Worm (Caenorhabditis elegans): Measurements from ENCODE around the gene rpm-1.
A peak's percentile ranks its signal among the peaks of the same experiment; 100 is the strongest.

Gene rpm-1

ce11 chrV:8799293-8799812 is 20.4 kb downstream of the rpm-1 start:
- TF ChIP-seq T20F7.1 (GFP tag; optimal IDR thresholded peaks at IDR 0.05): no peak
- TF ChIP-seq nhr-28 (tag; optimal IDR thresholded peaks at IDR 0.05): peak; percentile 66
- TF ChIP-seq nhr-77 (tag; optimal IDR thresholded peaks at IDR 0.05): peak; percentile 32
- TF ChIP-seq zip-11 (GFP tag; IDR thresholded peaks at IDR 0.05): no peak
- TF ChIP-seq zfp-2 (tag; optimal IDR thresholded peaks at IDR 0.05): no peak
- no peak for TF ChIP-seq ZK337.2 (GFP tag; IDR thresholded peaks at IDR 0.05)
- peak in 1 of 2 experiments; percentile 13 for TF ChIP-seq unc-62 (GFP tag; optimal IDR thresholded peaks at IDR 0.05 in 1 of 2)
- no peak for TF ChIP-seq unc-62 (tag; optimal IDR thresholded peaks at IDR 0.05)
- no peak for TF ChIP-seq spr-3 (GFP tag; optimal IDR thresholded peaks at IDR 0.05)
- TF ChIP-seq nhr-25 (tag; optimal IDR thresholded peaks at IDR 0.05; ENCODE audit: borderline replicate concordance, insufficient read depth): no peak
- no peak for TF ChIP-seq nhr-6 (tag; optimal IDR thresholded peaks at IDR 0.05)
- TF ChIP-seq Y75B8A.6 (GFP tag; IDR thresholded peaks at IDR 0.05): no peak
- no peak for TF ChIP-seq ceh-82 (tag; optimal IDR thresholded peaks at IDR 0.05)
- peak; percentile 5 for TF ChIP-seq aha-1 (tag)
- TF ChIP-seq tra-1 (GFP tag; IDR thresholded peaks at IDR 0.05): peak; percentile 60; the same call in 1 of the 2 replicates
- no peak for TF ChIP-seq ztf-11 (tag; optimal IDR thresholded peaks at IDR 0.05)
- TF ChIP-seq pqm-1 (tag; optimal IDR thresholded peaks at IDR 0.05): peak; percentile 44
- TF ChIP-seq snpc-1.2 (GFP tag; IDR thresholded peaks at IDR 0.05): no peak

DNA sequence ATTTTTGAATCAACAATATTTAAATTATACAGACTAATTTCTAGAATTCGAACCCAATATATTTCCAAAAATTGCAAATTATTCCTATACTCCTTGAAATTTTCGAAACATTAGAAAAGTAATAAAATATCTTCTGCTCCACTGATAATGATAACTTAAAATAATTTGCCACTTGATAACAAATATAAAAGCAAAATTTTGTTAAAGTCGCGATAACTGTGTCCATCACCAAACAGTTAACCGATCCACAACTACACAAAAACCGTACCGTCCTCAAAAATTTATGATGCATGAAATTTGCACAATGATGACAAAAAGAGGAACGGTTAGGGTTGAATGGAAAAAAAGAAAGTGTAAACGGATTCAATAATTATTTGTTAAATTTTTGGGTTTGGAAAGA is 21.3 kb downstream of the rpm-1 start:
- no peak for TF ChIP-seq php-3 (GFP tag; IDR thresholded peaks at IDR 0.05)
- TF ChIP-seq set-16 (GFP tag; IDR thresholded peaks at IDR 0.05): no peak
- TF ChIP-seq unc-62 (GFP tag; optimal IDR thresholded peaks at IDR 0.05 in 1 of 2): peak in 1 of 2 experiments; percentile 91
- no peak for TF ChIP-seq unc-62 (tag; optimal IDR thresholded peaks at IDR 0.05)
- TF ChIP-seq hlh-30 (tag; optimal IDR thresholded peaks at IDR 0.05; ENCODE audit: insufficient read depth): no peak
- TF ChIP-seq nhr-237 (tag; optimal IDR thresholded peaks at IDR 0.05): no peak
- TF ChIP-seq F10B5.3 (tag; optimal IDR thresholded peaks at IDR 0.05): no peak
- TF ChIP-seq nhr-10 (tag; optimal IDR thresholded peaks at IDR 0.05): no peak
- TF ChIP-seq mep-1 (tag; optimal IDR thresholded peaks at IDR 0.05): no peak

DNA sequence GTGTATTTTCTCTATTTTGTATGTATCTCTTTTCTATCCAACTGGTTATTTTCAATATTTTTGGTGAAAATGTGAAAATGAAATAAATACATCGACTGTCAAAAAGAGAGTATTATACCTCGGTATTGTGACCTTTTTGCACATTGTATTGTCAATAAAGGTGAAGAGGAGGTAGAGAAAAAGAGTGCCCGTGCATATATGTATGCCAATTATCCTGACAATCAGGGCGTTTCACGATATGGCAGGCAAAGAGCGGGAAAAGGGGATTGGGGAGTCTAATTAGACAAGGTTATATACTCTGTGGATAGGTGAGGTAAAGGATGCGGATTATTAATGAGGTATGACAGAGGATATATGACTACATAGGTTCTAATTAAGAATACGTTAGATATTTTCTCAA is 22.9 kb downstream of the rpm-1 start:
- TF ChIP-seq pha-4 (GFP tag; IDR thresholded peaks at IDR 0.05): no peak
- TF ChIP-seq pha-4 (tag; optimal IDR thresholded peaks at IDR 0.05): peak; percentile 45
- TF ChIP-seq dmd-6 (GFP tag; IDR thresholded peaks at IDR 0.05): no peak
- TF ChIP-seq lin-15B (tag; optimal IDR thresholded peaks at IDR 0.05): no peak
- no peak for TF ChIP-seq Y48G9A.11 (GFP tag; IDR thresholded peaks at IDR 0.05)
- no peak for TF ChIP-seq unc-62 (GFP tag; optimal IDR thresholded peaks at IDR 0.05 in 1 of 2)
- no peak for TF ChIP-seq unc-62 (tag; optimal IDR thresholded peaks at IDR 0.05)
- TF ChIP-seq nhr-6 (tag; optimal IDR thresholded peaks at IDR 0.05): peak; percentile 1
- TF ChIP-seq daf-16 (GFP tag; optimal IDR thresholded peaks at IDR 0.05): no peak
- TF ChIP-seq daf-16 (tag; optimal IDR thresholded peaks at IDR 0.05): peak; percentile 34
- TF ChIP-seq lin-1 (GFP tag; IDR thresholded peaks at IDR 0.05): no peak
- TF ChIP-seq nhr-77 (tag; optimal IDR thresholded peaks at IDR 0.05): no peak
- peak; percentile 7 for TF ChIP-seq pqm-1 (tag; optimal IDR thresholded peaks at IDR 0.05)
- no peak for TF ChIP-seq zag-1 (tag; optimal IDR thresholded peaks at IDR 0.05)
- TF ChIP-seq mxl-2 (GFP tag; conservative IDR thresholded peaks at IDR 0.05): no peak
- no peak for TF ChIP-seq lir-3 (tag; optimal IDR thresholded peaks at IDR 0.05)
- TF ChIP-seq ceh-44 (GFP tag; IDR thresholded peaks at IDR 0.05): no peak
- no peak for TF ChIP-seq fos-1 (tag; optimal IDR thresholded peaks at IDR 0.05)

- TF ChIP-seq daf-16 (GFP tag; optimal IDR thresholded peaks at IDR 0.05) (no peak), daf-16 (tag; optimal IDR thresholded peaks at IDR 0.05) (peak; percentile 9), hlh-11 (tag; optimal IDR thresholded peaks at IDR 0.05) (peak; percentile 30), skn-1 (tag; optimal IDR thresholded peaks at IDR 0.05) (no peak), Y75B8A.6 (GFP tag; IDR thresholded peaks at IDR 0.05) (no peak), mxl-2 (GFP tag; conservative IDR thresholded peaks at IDR 0.05) (no peak), php-3 (GFP tag; IDR thresholded peaks at IDR 0.05) (peak; percentile 56; the same call in 1 of the 2 replicates), pqm-1 (tag; optimal IDR thresholded peaks at IDR 0.05) (peak; percentile 34)
Observed at ce11 chrV:8796246-8796645, 23.5 kb downstream of the rpm-1 start.

Measured in whole organism, L4 larva.